Worm (Caenorhabditis elegans) whole organism, L1 larva: ENCODE results near the gene cest-12.
A peak's percentile ranks its signal among the peaks of the same experiment; 100 is the strongest.

ENCODE experiments used
- C04F5.9 ChIP-seq: sonication (generic microtip); optimal IDR thresholded peaks from 2 replicates; lab custom pipeline; 2016; ENCODE audit warnings: missing genetic modification characterization, missing compliant biosample characterization
- alr-1 ChIP-seq: fragments of 200-800 bp; sonication (Bioruptor generic); optimal IDR thresholded peaks from 2 replicates; lab custom pipeline; 2018; ENCODE audit warnings: borderline replicate concordance, mild to moderate bottlenecking, missing genetic modification characterization, missing compliant biosample characterization
- ama-1 ChIP-seq: fragments of 150-350 bp; optimal IDR thresholded peaks from 2 replicates; lab custom pipeline; 2014
- blmp-1 ChIP-seq: fragments of 150-350 bp; optimal IDR thresholded peaks from 2 replicates; lab custom pipeline; 2014; ENCODE audit warnings: missing biosample characterization, missing genetic modification characterization
- ceh-63 ChIP-seq: fragments of 200-800 bp; sonication (Bioruptor generic); optimal IDR thresholded peaks from 2 replicates; lab custom pipeline; 2018; ENCODE audit warnings: mild to moderate bottlenecking, missing genetic modification characterization, missing compliant biosample characterization
- ceh-82 ChIP-seq, 3 experiments: fragments of 150-350 bp in 1 of 3; sonication (generic microtip) in 2 of 3; optimal IDR thresholded peaks; 2 replicates each; lab custom pipeline; 2014 to 2017; ENCODE audit warnings: missing biosample characterization in 3 of 3, missing genetic modification characterization in 3 of 3
- ceh-88 ChIP-seq: fragments of 200-800 bp; sonication (Bioruptor generic); IDR thresholded peaks from 2 replicates; pipeline ENCODE4 v1.3.6; 2022; ENCODE audit warnings: missing genetic modification characterization, missing compliant biosample characterization
- efl-3 ChIP-seq: fragments of 200-800 bp; sonication (Bioruptor generic); optimal IDR thresholded peaks from 2 replicates; lab custom pipeline; 2018; ENCODE audit warnings: mild to moderate bottlenecking, missing genetic modification characterization, missing compliant biosample characterization
- egl-13 ChIP-seq: sonication (generic microtip); optimal IDR thresholded peaks from 2 replicates; lab custom pipeline; 2016; ENCODE audit warnings: missing genotype, missing genetic modification reagents, missing genetic modification characterization, missing compliant biosample characterization
- elt-2 ChIP-seq: sonication (generic microtip); optimal IDR thresholded peaks from 2 replicates; lab custom pipeline; 2016; ENCODE audit warnings: missing genetic modification characterization, mild to moderate bottlenecking, inconsistent platforms, missing compliant biosample characterization, missing genetic modification reagents
- ets-5 ChIP-seq: fragments of 200-800 bp; sonication (Bioruptor generic); IDR thresholded peaks from 2 replicates; pipeline ENCODE4 v1.3.6; 2022; ENCODE audit warnings: missing genetic modification characterization, missing compliant biosample characterization
- fkh-4 ChIP-seq: sonication (generic microtip); optimal IDR thresholded peaks from 2 replicates; lab custom pipeline; 2016; ENCODE audit warnings: missing compliant biosample characterization, missing genetic modification characterization, borderline replicate concordance
- fos-1 ChIP-seq: fragments of 150-350 bp; optimal IDR thresholded peaks from 2 replicates; lab custom pipeline; 2014; ENCODE audit warnings: missing biosample characterization, missing genetic modification characterization
- grh-1 ChIP-seq: fragments of 200-800 bp; sonication (Bioruptor generic); IDR thresholded peaks from 2 replicates; pipeline ENCODE4 v1.3.6; 2022; ENCODE audit warnings: missing genetic modification reagents, missing genetic modification characterization, missing compliant biosample characterization
- hlh-17 ChIP-seq: fragments of 200-800 bp; sonication (Bioruptor generic); optimal IDR thresholded peaks from 2 replicates; lab custom pipeline; 2018; ENCODE audit warnings: missing genetic modification characterization, mild to moderate bottlenecking, missing compliant biosample characterization, moderate library complexity, borderline replicate concordance
- hlh-4 ChIP-seq: sonication (generic microtip); optimal IDR thresholded peaks from 2 replicates; lab custom pipeline; 2016; ENCODE audit warnings: mild to moderate bottlenecking, missing genetic modification characterization, missing compliant biosample characterization
- lin-13 ChIP-seq: fragments of 150-350 bp; optimal IDR thresholded peaks from 2 replicates; lab custom pipeline; 2014; ENCODE audit warnings: missing biosample characterization, missing genetic modification reagents, missing genetic modification characterization
- lin-14 ChIP-seq: fragments of 200-800 bp; sonication (Bioruptor generic); optimal IDR thresholded peaks from 2 replicates; lab custom pipeline; 2018; ENCODE audit warnings: mild to moderate bottlenecking, missing genetic modification characterization, moderate library complexity, missing compliant biosample characterization
- lsy-2 ChIP-seq, 2 experiments: fragments of 150-350 bp; optimal IDR thresholded peaks; 2 replicates each; lab custom pipeline; 2014; ENCODE audit warnings: missing biosample characterization in 2 of 2, missing genetic modification characterization in 2 of 2
- mab-9 ChIP-seq: fragments of 200-800 bp; sonication (Bioruptor generic); IDR thresholded peaks from 2 replicates; pipeline ENCODE4 v1.3.6; 2022; ENCODE audit warnings: missing genetic modification reagents, missing genetic modification characterization, missing compliant biosample characterization
- mef-2 ChIP-seq: fragments of 150-350 bp; optimal IDR thresholded peaks from 2 replicates; lab custom pipeline; 2014; ENCODE audit warnings: missing biosample characterization, missing genetic modification characterization
- nhr-11 ChIP-seq: fragments of 150-350 bp; optimal IDR thresholded peaks from 2 replicates; lab custom pipeline; 2014; ENCODE audit warnings: missing biosample characterization, missing genetic modification characterization
- nhr-12 ChIP-seq: sonication (generic microtip); optimal IDR thresholded peaks from 2 replicates; lab custom pipeline; 2017; ENCODE audit warnings: missing biosample characterization, missing genetic modification characterization
- nhr-19 ChIP-seq: fragments of 200-800 bp; sonication (Bioruptor generic); conservative IDR thresholded peaks from 2 replicates; pipeline ENCODE4 v1.3.6; 2022; ENCODE audit warnings: missing genetic modification characterization, missing compliant biosample characterization
- nhr-20 ChIP-seq: sonication (generic microtip); optimal IDR thresholded peaks from 2 replicates; lab custom pipeline; 2016; ENCODE audit warnings: mild to moderate bottlenecking, missing genetic modification characterization, missing compliant biosample characterization
- nhr-71 ChIP-seq: sonication (generic microtip); optimal IDR thresholded peaks from 2 replicates; lab custom pipeline; 2016; ENCODE audit warnings: mild to moderate bottlenecking, missing genetic modification characterization, moderate library complexity, missing compliant biosample characterization
- nhr-84 ChIP-seq: sonication (generic microtip); optimal IDR thresholded peaks from 2 replicates; lab custom pipeline; 2017; ENCODE audit warnings: missing biosample characterization, missing genetic modification characterization
- nhr-85 ChIP-seq: sonication (generic microtip); peaks from one replicate; lab custom pipeline; 2016; ENCODE audit warnings: missing genetic modification characterization, inconsistent platforms, missing compliant biosample characterization
- nhr-90 ChIP-seq: sonication (generic microtip); optimal IDR thresholded peaks from 2 replicates; lab custom pipeline; 2016; ENCODE audit warnings: mild to moderate bottlenecking, missing genetic modification characterization, missing compliant biosample characterization; ENCODE audit not compliant: poor library complexity
- pag-3 ChIP-seq: sonication (generic microtip); optimal IDR thresholded peaks from 2 replicates; lab custom pipeline; 2017; ENCODE audit warnings: missing genetic modification characterization, mild to moderate bottlenecking, missing compliant biosample characterization, antibody characterized with exemption, borderline replicate concordance; ENCODE audit not compliant: insufficient read depth
- pqm-1 ChIP-seq: sonication (generic microtip); optimal IDR thresholded peaks from 3 replicates; lab custom pipeline; 2017; ENCODE audit warnings: missing biosample characterization, missing genetic modification characterization
- snu-23 ChIP-seq: sonication (generic microtip); optimal IDR thresholded peaks from 2 replicates; lab custom pipeline; 2016; ENCODE audit warnings: missing genetic modification characterization, missing compliant biosample characterization
- sox-4 ChIP-seq: sonication (generic microtip); optimal IDR thresholded peaks from 2 replicates; lab custom pipeline; 2016; ENCODE audit warnings: missing genetic modification characterization, missing compliant biosample characterization
- sup-37 ChIP-seq: fragments of 200-800 bp; sonication (Bioruptor generic); optimal IDR thresholded peaks from 2 replicates; lab custom pipeline; 2018; ENCODE audit warnings: mild to moderate bottlenecking, missing genetic modification characterization, missing compliant biosample characterization
- tbx-2 ChIP-seq: sonication (generic microtip); optimal IDR thresholded peaks from 2 replicates; lab custom pipeline; 2016; ENCODE audit warnings: missing genetic modification characterization, missing compliant biosample characterization
- tlp-1 ChIP-seq: fragments of 150-350 bp; optimal IDR thresholded peaks from 2 replicates; lab custom pipeline; 2014; ENCODE audit warnings: missing biosample characterization, missing genetic modification characterization
- unc-30 ChIP-seq: sonication (generic microtip); optimal IDR thresholded peaks from 2 replicates; lab custom pipeline; 2017; ENCODE audit warnings: missing biosample characterization, missing genetic modification characterization
- unc-62 ChIP-seq: fragments of 150-350 bp; optimal IDR thresholded peaks from 2 replicates; lab custom pipeline; 2014; ENCODE audit warnings: missing biosample characterization, missing genetic modification reagents, missing genetic modification characterization
- unc-86 ChIP-seq: sonication (generic microtip); optimal IDR thresholded peaks from 2 replicates; lab custom pipeline; 2016; ENCODE audit warnings: missing genetic modification characterization, missing compliant biosample characterization
- zip-4 ChIP-seq: fragments of 200-800 bp; sonication (Bioruptor generic); optimal IDR thresholded peaks from 2 replicates; lab custom pipeline; 2018; ENCODE audit warnings: mild to moderate bottlenecking, missing genetic modification characterization, moderate library complexity, missing compliant biosample characterization
- ztf-11 ChIP-seq, 2 experiments: sonication (generic microtip); optimal IDR thresholded peaks; 2 replicates each; lab custom pipeline; 2016 to 2017; ENCODE audit warnings: missing genetic modification characterization in 2 of 2, missing biosample characterization in 1 of 2, missing compliant biosample characterization in 1 of 2

The cest-12 gene

DNA sequence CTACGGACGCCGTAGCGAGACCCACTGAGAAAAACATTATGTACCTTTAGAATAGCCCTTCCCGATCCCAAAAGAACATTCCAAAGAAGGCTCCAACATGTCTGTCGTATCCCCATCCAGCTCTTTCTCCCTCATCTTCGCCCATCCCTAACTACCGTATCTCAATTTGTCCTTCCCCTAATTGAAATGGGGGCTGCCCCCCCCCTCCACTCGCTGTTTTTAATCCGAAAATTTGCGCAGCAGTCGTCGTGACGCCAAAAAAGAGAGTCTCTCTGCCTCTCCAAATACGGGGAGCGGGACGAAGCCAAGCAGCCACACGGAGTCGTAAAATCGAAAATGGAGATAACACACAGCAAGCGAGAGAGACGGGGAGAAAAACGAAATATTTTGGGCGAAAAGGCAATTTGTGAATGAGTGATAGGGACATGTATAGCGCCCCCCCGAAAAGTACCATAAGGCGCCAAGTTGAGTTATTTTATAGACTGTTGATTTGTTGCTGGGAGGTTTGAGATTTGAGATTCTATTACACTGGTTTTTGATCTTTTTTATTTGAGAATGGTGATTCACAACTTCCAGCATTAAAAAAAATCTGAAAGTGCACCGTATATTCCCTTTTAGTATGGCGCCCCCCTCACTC, 25.2 kb downstream of the cest-12 start:
- TF ChIP-seq alr-1 (no peak), nhr-85 (peak; percentile 62), lin-14 (GFP tag; lab: Kevin White, UChicago) (peak; percentile 30), ceh-63 (peak; percentile 88), unc-86 (tag; lab: Kevin White, UChicago) (no peak), blmp-1 (peak; percentile 19), lsy-2 (tag; optimal IDR thresholded peaks at IDR 0.05; lab: Kevin White, UChicago) (peak in 1 of 2 experiments; percentile 11), ets-5 (GFP tag; lab: Robert Waterston, UW) (no peak)

DNA sequence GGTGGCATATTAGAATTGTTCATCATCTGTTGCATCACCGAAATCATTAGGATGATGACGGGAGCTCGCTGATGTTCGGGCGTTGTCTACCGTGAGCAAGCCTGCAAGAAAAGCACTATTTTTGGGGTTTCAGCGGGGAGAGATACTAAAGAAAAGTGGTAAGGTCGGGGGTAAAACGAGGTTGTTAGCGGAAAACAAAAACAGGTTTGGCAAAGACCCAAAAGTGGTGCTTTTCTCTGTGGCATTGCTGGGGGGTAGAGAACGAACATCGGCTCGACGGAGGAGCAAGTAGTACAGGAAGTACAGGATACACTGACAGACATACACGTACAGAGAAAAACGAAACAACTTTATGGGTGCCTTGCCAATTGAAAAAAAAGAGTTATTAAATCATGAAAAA, 29.9 kb downstream of the cest-12 start, which contains the start of gene php-3:
Gene php-3, minus strand, starts transcription at position 101 of the 400 bp plus-strand sequence.
- TF ChIP-seq elt-2 (tag; lab: Kevin White, UChicago): no peak
- no peak for TF ChIP-seq ztf-11 (tag; optimal IDR thresholded peaks at IDR 0.05; lab: Kevin White, UChicago)
- no peak for TF ChIP-seq unc-30 (tag; lab: Kevin White, UChicago)
- no peak for TF ChIP-seq mab-9
- TF ChIP-seq nhr-84 (tag; lab: Kevin White, UChicago): no peak
- no peak for TF ChIP-seq nhr-90 (tag; lab: Kevin White, UChicago)
- no peak for TF ChIP-seq mef-2
- TF ChIP-seq ceh-88: no peak
- TF ChIP-seq ceh-82 (tag; optimal IDR thresholded peaks at IDR 0.05; lab: Kevin White, UChicago): no peak
- no peak for TF ChIP-seq fkh-4 (tag; lab: Kevin White, UChicago)
- no peak for TF ChIP-seq tlp-1 (tag; lab: Kevin White, UChicago)
- TF ChIP-seq nhr-12: no peak
- no peak for TF ChIP-seq nhr-19
- TF ChIP-seq pag-3 (tag; lab: Kevin White, UChicago): no peak
- TF ChIP-seq sox-4 (tag; lab: Kevin White, UChicago): no peak
- TF ChIP-seq sup-37 (GFP tag; lab: Kevin White, UChicago): no peak
- no peak for TF ChIP-seq egl-13 (tag; lab: Kevin White, UChicago)

DNA sequence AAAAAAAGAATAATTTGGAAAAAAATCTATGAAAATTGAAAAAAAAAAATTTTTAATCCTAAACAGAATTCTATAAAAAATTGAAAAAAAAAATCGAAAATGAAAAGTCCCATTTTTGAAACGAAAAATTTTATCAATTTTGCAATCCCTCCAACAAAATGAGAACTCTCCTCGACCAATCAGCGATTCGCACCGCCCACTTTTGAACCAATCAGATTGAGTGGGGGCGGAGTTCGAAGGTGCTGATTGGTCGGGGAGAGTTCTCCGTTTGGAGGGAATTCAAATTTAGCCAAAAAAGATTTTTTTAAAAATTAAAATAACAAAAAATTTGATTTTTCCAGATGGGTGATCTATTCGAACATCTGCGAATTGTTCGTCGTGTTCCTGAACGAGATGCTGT, 39.6 kb downstream of the cest-12 start:
- no peak for TF ChIP-seq fos-1 (tag; lab: Kevin White, UChicago)
- no peak for TF ChIP-seq C04F5.9
- no peak for TF ChIP-seq ama-1
- TF ChIP-seq lin-13: no peak
- TF ChIP-seq tbx-2 (tag; lab: Kevin White, UChicago): no peak
- TF ChIP-seq sup-37 (GFP tag; lab: Kevin White, UChicago): no peak
- no peak for TF ChIP-seq zip-4 (GFP tag; lab: Kevin White, UChicago)

DNA sequence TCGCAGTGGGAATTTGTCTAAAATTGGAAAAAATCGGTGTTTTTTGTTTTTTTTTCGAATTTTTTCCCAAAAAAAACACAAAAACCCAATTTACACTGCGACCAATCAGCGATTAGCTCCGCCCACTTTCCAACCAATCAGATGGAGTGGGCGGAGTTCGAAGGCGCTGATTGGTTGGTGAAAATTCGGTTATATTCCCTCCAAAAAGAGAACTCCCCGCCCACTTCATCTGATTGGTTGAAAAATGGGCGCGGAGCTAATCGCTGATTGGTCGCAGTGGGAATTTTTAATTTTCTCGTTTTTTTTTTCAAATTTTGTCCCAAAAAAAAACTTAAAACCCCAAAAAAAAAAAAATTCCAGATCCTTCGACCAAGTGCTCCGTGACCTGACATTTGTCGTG, 42.8 kb downstream of the cest-12 start:
- no peak for TF ChIP-seq grh-1 (GFP tag; lab: Robert Waterston, UW)
- no peak for TF ChIP-seq egl-13 (tag; lab: Kevin White, UChicago)
- TF ChIP-seq unc-86 (tag; lab: Kevin White, UChicago): no peak
- TF ChIP-seq ets-5 (GFP tag; lab: Robert Waterston, UW): no peak
- TF ChIP-seq pqm-1: no peak
- TF ChIP-seq nhr-11: no peak
- no peak for TF ChIP-seq unc-62 (GFP tag; lab: Kevin White, UChicago)
- no peak for TF ChIP-seq nhr-19
- no peak for TF ChIP-seq efl-3
- TF ChIP-seq ceh-63: no peak
- no peak for TF ChIP-seq nhr-20 (tag; lab: Kevin White, UChicago)
- TF ChIP-seq snu-23 (GFP tag; lab: Kevin White, UChicago): no peak
- TF ChIP-seq lin-13: no peak
- no peak for TF ChIP-seq hlh-17 (GFP tag; lab: Kevin White, UChicago)
- TF ChIP-seq tlp-1 (tag; lab: Kevin White, UChicago): no peak
- no peak for TF ChIP-seq hlh-4 (tag; lab: Kevin White, UChicago)
- no peak for TF ChIP-seq nhr-71 (tag; lab: Kevin White, UChicago)
- no peak for TF ChIP-seq pag-3 (tag; lab: Kevin White, UChicago)
